Worm (Caenorhabditis elegans) whole organism, L1 larva: ENCODE results near the gene hot-7.

Experiments
- aly-2 ChIP-seq: fragments of 150-350 bp; optimal IDR thresholded peaks from 2 replicates; lab custom pipeline; 2014; ENCODE audit warnings: missing biosample characterization, missing genetic modification characterization
- ces-1 ChIP-seq: fragments of 150-350 bp; optimal IDR thresholded peaks from 2 replicates; lab custom pipeline; 2014; ENCODE audit warnings: missing biosample characterization, missing genetic modification reagents, missing genetic modification characterization
- fkh-10 ChIP-seq: sonication (generic microtip); optimal IDR thresholded peaks from 2 replicates; lab custom pipeline; 2017; ENCODE audit warnings: missing biosample characterization, missing genetic modification reagents, missing genetic modification characterization
- jun-1 ChIP-seq: fragments of 150-350 bp; optimal IDR thresholded peaks from 2 replicates; lab custom pipeline; 2014; ENCODE audit warnings: missing biosample characterization, missing genetic modification reagents, missing genetic modification characterization
- lir-3 ChIP-seq: sonication (generic microtip); optimal IDR thresholded peaks from 2 replicates; lab custom pipeline; 2016; ENCODE audit warnings: mild to moderate bottlenecking, missing genetic modification characterization, moderate library complexity, missing compliant biosample characterization; ENCODE audit not compliant: poor library complexity
- nhr-11 ChIP-seq: fragments of 150-350 bp; optimal IDR thresholded peaks from 2 replicates; lab custom pipeline; 2014; ENCODE audit warnings: missing biosample characterization, missing genetic modification characterization
- pqm-1 ChIP-seq: sonication (generic microtip); optimal IDR thresholded peaks from 3 replicates; lab custom pipeline; 2017; ENCODE audit warnings: missing biosample characterization, missing genetic modification characterization
- tbx-2 ChIP-seq: sonication (generic microtip); optimal IDR thresholded peaks from 2 replicates; lab custom pipeline; 2016; ENCODE audit warnings: missing genetic modification characterization, missing compliant biosample characterization
- unc-130 ChIP-seq: fragments of 150-350 bp; optimal IDR thresholded peaks from 2 replicates; lab custom pipeline; 2017; ENCODE audit warnings: missing biosample characterization, missing genetic modification characterization, inconsistent platforms
- unc-62 ChIP-seq: fragments of 150-350 bp; optimal IDR thresholded peaks from 2 replicates; lab custom pipeline; 2014; ENCODE audit warnings: missing biosample characterization, missing genetic modification reagents, missing genetic modification characterization

DNA sequence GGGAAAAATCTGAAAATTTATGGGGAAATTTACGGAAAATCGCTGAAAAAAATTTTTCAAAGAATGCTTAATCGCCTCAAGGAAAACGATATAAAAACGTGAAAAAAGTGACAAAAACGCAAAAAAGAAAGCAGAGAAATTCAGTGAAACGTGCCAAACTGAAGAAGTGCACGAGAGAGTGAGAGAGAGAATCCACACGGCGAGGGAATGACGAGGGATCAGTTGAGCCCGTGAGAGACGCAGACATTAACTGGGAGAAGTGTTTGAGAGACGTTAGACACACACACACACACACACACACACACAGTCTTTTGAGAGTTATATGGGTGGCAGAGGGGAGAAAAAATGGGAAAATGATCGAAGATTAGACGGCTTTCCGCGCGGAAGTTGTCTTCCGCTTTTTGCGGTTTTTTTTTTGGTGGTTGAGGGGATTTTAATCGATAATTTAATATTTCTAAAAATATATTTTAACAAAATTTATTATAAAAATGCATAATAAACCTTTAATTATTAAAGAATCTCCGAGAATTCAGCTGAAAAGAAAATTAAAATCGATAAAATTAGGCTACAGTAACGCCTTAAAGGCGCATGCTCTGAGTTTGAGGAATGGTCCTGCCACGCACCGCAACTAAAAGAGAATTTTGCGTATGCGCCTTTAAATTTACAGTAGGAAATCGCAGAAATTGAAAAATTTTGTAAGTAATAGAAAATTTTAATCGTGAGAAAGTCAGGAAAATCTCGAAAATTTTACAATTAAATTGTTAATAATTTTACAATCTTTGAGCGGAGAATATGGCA is 33.4 kb downstream of the hot-7 start:
- peak; percentile 53 for TF ChIP-seq tbx-2 (tag; lab: Kevin White, UChicago)
- TF ChIP-seq pqm-1 (tag; lab: Kevin White, UChicago), result no peak
- TF ChIP-seq lir-3 (tag; lab: Kevin White, UChicago), result no peak
- TF ChIP-seq nhr-11 (tag; lab: Kevin White, UChicago), result no peak
- TF ChIP-seq fkh-10 (GFP tag; lab: Kevin White, UChicago), result peak; percentile 23
- peak; percentile 50 for TF ChIP-seq jun-1
- no peak for TF ChIP-seq ces-1 (GFP tag; lab: Kevin White, UChicago)
- TF ChIP-seq aly-2, result no peak
- no peak for TF ChIP-seq unc-62 (GFP tag; lab: Kevin White, UChicago)
- TF ChIP-seq unc-130 (tag; lab: Kevin White, UChicago), result no peak
